Worm (Caenorhabditis elegans) whole organism, L2 larva: ENCODE results near the gene C34F6.10.
A peak's percentile ranks its signal among the peaks of the same experiment; 100 is the strongest.

Experiments used
- F13H6.1 ChIP-seq: sonication (generic microtip); optimal IDR thresholded peaks from 2 replicates; lab custom pipeline; 2016; ENCODE audit warnings: missing genetic modification characterization, missing compliant biosample characterization
- alr-1 ChIP-seq: fragments of 150-350 bp; optimal IDR thresholded peaks from 2 replicates; lab custom pipeline; 2014; ENCODE audit warnings: missing biosample characterization, missing genetic modification characterization
- aly-2 ChIP-seq: fragments of 150-350 bp; optimal IDR thresholded peaks from 2 replicates; lab custom pipeline; 2014; ENCODE audit warnings: missing biosample characterization, missing genetic modification characterization
- ama-1 ChIP-seq: fragments of 150-350 bp; optimal IDR thresholded peaks from 2 replicates; lab custom pipeline; 2018; ENCODE audit warnings: inconsistent platforms
- elt-3 ChIP-seq: sonication (generic microtip); optimal IDR thresholded peaks from 2 replicates; lab custom pipeline; 2017; ENCODE audit warnings: missing biosample characterization, missing genetic modification characterization
- fos-1 ChIP-seq: fragments of 150-350 bp; optimal IDR thresholded peaks from 2 replicates; lab custom pipeline; 2014; ENCODE audit warnings: missing biosample characterization, missing genetic modification characterization
- lin-13 ChIP-seq: fragments of 150-350 bp; optimal IDR thresholded peaks from 2 replicates; lab custom pipeline; 2014; ENCODE audit warnings: missing biosample characterization, missing genetic modification reagents, missing genetic modification characterization
- mdl-1 ChIP-seq, 2 experiments: fragments of 150-350 bp in 1 of 2; sonication (generic microtip) in 1 of 2; optimal IDR thresholded peaks; 2 replicates each; lab custom pipeline; 2017; ENCODE audit warnings: missing biosample characterization in 2 of 2, missing genetic modification characterization in 2 of 2
- nhr-11 ChIP-seq: fragments of 150-350 bp; optimal IDR thresholded peaks from 2 replicates; lab custom pipeline; 2014; ENCODE audit warnings: missing biosample characterization, missing genetic modification characterization
- nhr-25 ChIP-seq: fragments of 150-350 bp; sonication (generic microtip); optimal IDR thresholded peaks from 3 replicates; lab custom pipeline; 2014; ENCODE audit warnings: missing biosample characterization, missing genetic modification characterization
- skn-1 ChIP-seq: sonication (generic microtip); optimal IDR thresholded peaks from 2 replicates; lab custom pipeline; 2017; ENCODE audit warnings: missing biosample characterization, missing genetic modification characterization
- unc-62 ChIP-seq: fragments of 150-350 bp; optimal IDR thresholded peaks from 2 replicates; lab custom pipeline; 2014; ENCODE audit warnings: missing biosample characterization, missing genetic modification reagents, missing genetic modification characterization

- peak; percentile 93 for TF ChIP-seq F13H6.1 (tag; lab: Kevin White, UChicago)
- peak; percentile 3 for TF ChIP-seq unc-62
- no peak for TF ChIP-seq elt-3 (tag; lab: Kevin White, UChicago)
- no peak for TF ChIP-seq alr-1 (tag; lab: Kevin White, UChicago)
- TF ChIP-seq mdl-1 (tag; optimal IDR thresholded peaks at IDR 0.05; lab: Kevin White, UChicago): peak in 1 of 2 experiments; percentile 66
- TF ChIP-seq fos-1 (tag; lab: Kevin White, UChicago): peak; percentile 77
- TF ChIP-seq lin-13 (GFP tag; lab: Kevin White, UChicago): peak; percentile 88
- no peak for TF ChIP-seq skn-1
- TF ChIP-seq nhr-11 (tag; lab: Kevin White, UChicago): no peak
- no peak for TF ChIP-seq aly-2
- TF ChIP-seq ama-1 (lab: Kevin White, UChicago): peak; percentile 15
- peak; percentile 95 for TF ChIP-seq nhr-25 (tag; lab: Kevin White, UChicago)
These were observed 33.5 kb downstream of the C34F6.10 start, which contains the start of gene hst-2 for ce11 chrX:11206953-11207352.
